Worm (Caenorhabditis elegans) whole organism, late embryonic: Measurements from ENCODE around the gene rfc-2.

ENCODE experiments used
- K02D7.2 ChIP-seq: sonication (generic microtip); optimal IDR thresholded peaks from 2 replicates; lab custom pipeline; 2017; ENCODE audit warnings: mild to moderate bottlenecking, missing genetic modification characterization, missing compliant biosample characterization
- Y22D7AL.16 ChIP-seq: sonication (generic microtip); optimal IDR thresholded peaks from 2 replicates; lab custom pipeline; 2016; ENCODE audit warnings: missing genetic modification characterization, missing compliant biosample characterization
- ceh-2 ChIP-seq: sonication (generic microtip); optimal IDR thresholded peaks from 2 replicates; lab custom pipeline; 2016; ENCODE audit warnings: missing genotype, missing genetic modification characterization, missing compliant biosample characterization
- ceh-34 ChIP-seq: sonication (generic microtip); optimal IDR thresholded peaks from 2 replicates; lab custom pipeline; 2016; ENCODE audit warnings: mild to moderate bottlenecking, missing genetic modification characterization, missing compliant biosample characterization
- ceh-6 ChIP-seq: fragments of 200-800 bp; sonication (Bioruptor generic); optimal IDR thresholded peaks from 2 replicates; lab custom pipeline; 2018; ENCODE audit warnings: mild to moderate bottlenecking, missing genetic modification characterization, missing compliant biosample characterization
- elt-2 ChIP-seq: sonication (generic microtip); optimal IDR thresholded peaks from 2 replicates; lab custom pipeline; 2016; ENCODE audit warnings: missing genetic modification reagents, missing genetic modification characterization, missing compliant biosample characterization
- ets-4 ChIP-seq: sonication (generic microtip); optimal IDR thresholded peaks from 2 replicates; lab custom pipeline; 2016; ENCODE audit warnings: missing genetic modification characterization, missing compliant biosample characterization
- fkh-10 ChIP-seq: fragments of 150-350 bp; optimal IDR thresholded peaks from 2 replicates; lab custom pipeline; 2014; ENCODE audit warnings: missing biosample characterization, missing genetic modification reagents, missing genetic modification characterization
- pag-3 ChIP-seq: sonication (generic microtip); optimal IDR thresholded peaks from 2 replicates; lab custom pipeline; 2016; ENCODE audit warnings: missing compliant biosample characterization, missing genetic modification characterization, borderline replicate concordance
- pat-9 ChIP-seq: fragments of 200-800 bp; sonication (Bioruptor generic); optimal IDR thresholded peaks from 2 replicates; lab custom pipeline; 2018; ENCODE audit warnings: mild to moderate bottlenecking, missing genetic modification characterization, moderate library complexity, missing compliant biosample characterization
- pqm-1 ChIP-seq: sonication (generic microtip); optimal IDR thresholded peaks from 2 replicates; lab custom pipeline; 2016; ENCODE audit warnings: missing genetic modification characterization, missing compliant biosample characterization
- syd-9 ChIP-seq: sonication (generic microtip); optimal IDR thresholded peaks from 2 replicates; lab custom pipeline; 2016; ENCODE audit warnings: mild to moderate bottlenecking, missing genetic modification characterization, moderate library complexity, missing compliant biosample characterization
- tbx-2 ChIP-seq: sonication (generic microtip); optimal IDR thresholded peaks from 2 replicates; lab custom pipeline; 2016; ENCODE audit warnings: missing genetic modification characterization, missing compliant biosample characterization
- unc-86 ChIP-seq: sonication (generic microtip); optimal IDR thresholded peaks from 2 replicates; lab custom pipeline; 2016; ENCODE audit warnings: missing genetic modification characterization, missing compliant biosample characterization

DNA sequence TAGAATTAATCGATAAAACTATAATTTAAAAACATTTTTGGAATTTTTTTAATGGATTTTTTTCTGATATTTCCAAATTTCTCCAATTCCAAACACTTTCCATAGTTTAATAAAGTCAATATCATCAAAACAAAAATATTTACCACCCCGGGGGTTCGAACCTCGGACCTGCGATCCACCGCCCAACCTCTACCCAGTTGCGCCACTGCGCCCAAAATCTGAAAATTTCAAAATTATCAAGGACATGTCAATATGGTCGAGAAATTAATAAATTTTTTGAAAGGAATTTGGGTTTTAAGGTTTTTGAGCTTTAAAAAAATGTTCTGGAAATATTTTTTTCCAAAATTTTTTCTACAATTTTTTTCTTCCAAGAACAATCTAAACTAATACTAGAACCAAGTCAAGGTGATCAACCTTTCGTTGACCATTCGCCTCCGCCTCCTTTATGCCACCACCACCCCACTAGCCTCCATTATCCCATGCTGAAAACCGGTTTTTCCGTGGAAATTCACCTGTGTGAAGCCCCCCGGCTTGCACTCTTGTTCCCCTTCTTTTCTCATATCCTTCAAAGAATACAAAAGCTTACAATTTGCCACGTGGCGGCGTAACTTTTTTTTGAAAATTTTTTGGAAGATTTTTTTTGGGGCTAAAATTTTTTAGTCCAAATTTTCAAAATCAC lies 34.6 kb downstream of the rfc-2 start:
- TF ChIP-seq ceh-2 (tag; lab: Kevin White, UChicago) (no peak), ets-4 (no peak), pat-9 (tag; lab: Kevin White, UChicago) (no peak), elt-2 (tag; lab: Kevin White, UChicago) (no peak), ceh-34 (tag; lab: Kevin White, UChicago) (no peak), pag-3 (tag; lab: Kevin White, UChicago) (no peak), K02D7.2 (no peak), fkh-10 (no peak), unc-86 (tag; lab: Kevin White, UChicago) (no peak), tbx-2 (no peak), pqm-1 (tag; lab: Kevin White, UChicago) (no peak), ceh-6 (GFP tag; lab: Kevin White, UChicago) (no peak), syd-9 (tag; lab: Kevin White, UChicago) (no peak), Y22D7AL.16 (tag; lab: Kevin White, UChicago) (no peak)
